Fruit fly (Drosophila melanogaster) whole organism, embryonic: ENCODE data around the gene CG11679.

Experiments used
- B-H1 ChIP-seq: fragments of 200-800 bp; sonication (Bioruptor generic); IDR thresholded peaks from 3 replicates; pipeline ENCODE4 v1.3.6; 2022; ENCODE audit warnings: missing biosample characterization, missing genetic modification characterization
- CG10366 ChIP-seq: fragments of 200-800 bp; sonication (Bioruptor generic); IDR thresholded peaks from 2 replicates; pipeline ENCODE4 v1.3.6; 2022; ENCODE audit warnings: missing biosample characterization, missing genetic modification characterization
- CG10543 ChIP-seq: fragments of 200-800 bp; sonication (Bioruptor generic); optimal IDR thresholded peaks from 3 replicates; lab custom pipeline; 2017; ENCODE audit warnings: missing biosample characterization, mild to moderate bottlenecking, missing genetic modification characterization, moderate library complexity
- CG11456 ChIP-seq: fragments of 200-800 bp; sonication (Bioruptor generic); IDR thresholded peaks from 3 replicates; pipeline ENCODE4 v1.3.6; 2022; ENCODE audit warnings: missing biosample characterization, missing genetic modification characterization
- CG12391 ChIP-seq: fragments of 200-800 bp; sonication (Bioruptor generic); optimal IDR thresholded peaks from 3 replicates; lab custom pipeline; 2018; ENCODE audit warnings: missing biosample characterization, mild to moderate bottlenecking, missing genetic modification characterization, moderate library complexity
- CG13624 ChIP-seq: fragments of 200-800 bp; sonication (Bioruptor generic); optimal IDR thresholded peaks from 2 replicates; lab custom pipeline; 2016; ENCODE audit warnings: missing biosample characterization, missing genetic modification characterization
- CG13775 ChIP-seq: fragments of 200-800 bp; sonication (Bioruptor generic); optimal IDR thresholded peaks from 3 replicates; lab custom pipeline; 2017; ENCODE audit warnings: missing biosample characterization, mild to moderate bottlenecking, missing genetic modification characterization
- CG14710 ChIP-seq: fragments of 200-800 bp; sonication (Bioruptor generic); optimal IDR thresholded peaks from 3 replicates; lab custom pipeline; 2019; ENCODE audit warnings: missing biosample characterization, mild to moderate bottlenecking, missing genetic modification characterization, moderate library complexity
- CG1529 ChIP-seq: fragments of 200-800 bp; sonication (Bioruptor generic); optimal IDR thresholded peaks from 3 replicates; lab custom pipeline; 2018; ENCODE audit warnings: missing biosample characterization, missing genetic modification characterization
- CG18262 ChIP-seq: fragments of 200-800 bp; optimal IDR thresholded peaks from 3 replicates; lab custom pipeline; 2019; ENCODE audit warnings: missing biosample characterization, mild to moderate bottlenecking, missing genetic modification characterization, moderate library complexity
- CG2199 ChIP-seq: fragments of 200-800 bp; sonication (Bioruptor generic); IDR thresholded peaks from 3 replicates; pipeline ENCODE4 v1.3.6; 2022; ENCODE audit warnings: missing biosample characterization, missing genetic modification characterization
- CG3065 ChIP-seq: fragments of 200-800 bp; sonication (Bioruptor generic); optimal IDR thresholded peaks from 2 replicates; lab custom pipeline; 2016; ENCODE audit warnings: missing biosample characterization, missing genetic modification characterization
- CG31365 ChIP-seq: fragments of 200-800 bp; sonication (Bioruptor generic); optimal IDR thresholded peaks from 2 replicates; lab custom pipeline; 2018; ENCODE audit warnings: missing biosample characterization, mild to moderate bottlenecking, missing genetic modification characterization
- CG31388 ChIP-seq: fragments of 200-800 bp; sonication (Bioruptor generic); optimal IDR thresholded peaks from 2 replicates; lab custom pipeline; 2016; ENCODE audit warnings: missing biosample characterization, missing genetic modification characterization
- CG3726 ChIP-seq: fragments of 200-800 bp; sonication (Bioruptor generic); IDR thresholded peaks from 3 replicates; pipeline ENCODE4, ENCODE4 v1.3.6; 2022; ENCODE audit warnings: missing biosample characterization, missing genetic modification characterization
- CG42726 ChIP-seq: fragments of 200-800 bp; sonication (Bioruptor generic); IDR thresholded peaks from 2 replicates; pipeline ENCODE4 v1.3.6; 2022; ENCODE audit warnings: missing biosample characterization, missing genetic modification characterization; ENCODE audit not compliant: partially characterized antibody
- CG4360 ChIP-seq: fragments of 200-800 bp; sonication (Bioruptor generic); IDR thresholded peaks from 2 replicates; pipeline ENCODE4 v1.3.6; 2022; ENCODE audit warnings: missing biosample characterization, missing genetic modification characterization
- CG4424 ChIP-seq: fragments of 200-800 bp; sonication (Bioruptor generic); optimal IDR thresholded peaks from 3 replicates; lab custom pipeline; 2016; ENCODE audit warnings: missing biosample characterization, missing genetic modification characterization
- CG4730 ChIP-seq: fragments of 200-800 bp; sonication (Bioruptor generic); IDR thresholded peaks from 2 replicates; pipeline ENCODE4 v1.3.6; 2022; ENCODE audit warnings: missing biosample characterization, missing genetic modification characterization
- CG6254 ChIP-seq: fragments of 200-800 bp; sonication (Bioruptor generic); optimal IDR thresholded peaks from 3 replicates; lab custom pipeline; 2017; ENCODE audit warnings: mild to moderate bottlenecking, missing biosample characterization, missing genetic modification reagents, missing genetic modification characterization
- CG6689 ChIP-seq: fragments of 200-800 bp; sonication (Bioruptor generic); IDR thresholded peaks from 2 replicates; pipeline ENCODE4 v1.3.6; 2022; ENCODE audit warnings: missing biosample characterization, missing genetic modification characterization
- CG8765 ChIP-seq: fragments of 200-800 bp; sonication (Bioruptor generic); IDR thresholded peaks from 2 replicates; pipeline ENCODE4 v1.3.6; 2022; ENCODE audit warnings: missing biosample characterization, missing genetic modification characterization
- D19B ChIP-seq: fragments of 200-800 bp; sonication (Bioruptor generic); optimal IDR thresholded peaks from 2 replicates; lab custom pipeline; 2017; ENCODE audit warnings: missing biosample characterization, mild to moderate bottlenecking, missing genetic modification characterization
- Ets65A ChIP-seq: fragments of 200-800 bp; sonication (Bioruptor generic); peaks from one replicate; lab custom pipeline; 2016; ENCODE audit warnings: missing biosample characterization, missing genetic modification characterization
- Fer2 ChIP-seq: fragments of 200-800 bp; sonication (Bioruptor generic); optimal IDR thresholded peaks from 2 replicates; lab custom pipeline; 2018; ENCODE audit warnings: missing biosample characterization, mild to moderate bottlenecking, missing genetic modification characterization, moderate library complexity
- Gug ChIP-seq: fragments of 200-800 bp; sonication (Bioruptor generic); IDR thresholded peaks from 4 replicates; pipeline ENCODE4 v1.3.6; 2022; ENCODE audit warnings: missing biosample characterization, missing genetic modification characterization
- Med ChIP-seq: fragments of 200-800 bp; sonication (Bioruptor generic); peaks from one replicate; lab custom pipeline; 2016; ENCODE audit warnings: missing biosample characterization, missing genetic modification characterization, mild to moderate bottlenecking, inconsistent platforms, moderate library complexity
- Meics ChIP-seq: fragments of 200-800 bp; sonication (Bioruptor generic); optimal IDR thresholded peaks from 2 replicates; lab custom pipeline; 2017; ENCODE audit warnings: missing biosample characterization, mild to moderate bottlenecking, missing genetic modification characterization
- PHDP ChIP-seq: fragments of 200-800 bp; sonication (Bioruptor generic); optimal IDR thresholded peaks from 3 replicates; lab custom pipeline; 2018; ENCODE audit warnings: missing biosample characterization, mild to moderate bottlenecking, missing genetic modification characterization, moderate library complexity
- ab ChIP-seq: fragments of 200-800 bp; sonication (Bioruptor generic); optimal IDR thresholded peaks from 2 replicates; lab custom pipeline; 2016; ENCODE audit warnings: missing biosample characterization, missing genetic modification characterization
- al ChIP-seq: fragments of 200-800 bp; sonication (Bioruptor generic); IDR thresholded peaks from 2 replicates; pipeline ENCODE4 v1.3.6; 2022; ENCODE audit warnings: missing biosample characterization, missing genetic modification characterization
- ase ChIP-seq: fragments of 200-800 bp; sonication (Bioruptor generic); IDR thresholded peaks from 3 replicates; pipeline ENCODE4 v1.3.6; 2022; ENCODE audit warnings: missing biosample characterization, missing genetic modification characterization
- chm ChIP-seq: fragments of 200-800 bp; sonication (Bioruptor generic); IDR thresholded peaks from 2 replicates; pipeline ENCODE4 v1.3.6; 2022; ENCODE audit warnings: missing biosample characterization, missing genetic modification characterization
- crc ChIP-seq: fragments of 200-800 bp; sonication (Bioruptor generic); optimal IDR thresholded peaks from 2 replicates; lab custom pipeline; 2016; ENCODE audit warnings: missing biosample characterization, missing genetic modification characterization
- dati ChIP-seq: fragments of 200-800 bp; sonication (Bioruptor generic); IDR thresholded peaks from 2 replicates; pipeline ENCODE4 v1.3.6; 2022; ENCODE audit warnings: missing biosample characterization, missing genetic modification characterization
- dm ChIP-seq: fragments of 200-800 bp; sonication (Bioruptor generic); optimal IDR thresholded peaks from 3 replicates; lab custom pipeline; 2016; ENCODE audit warnings: missing biosample characterization, missing genetic modification characterization
- dmrt11E ChIP-seq: fragments of 200-800 bp; sonication (Bioruptor generic); optimal IDR thresholded peaks from 3 replicates; lab custom pipeline; 2018; ENCODE audit warnings: missing biosample characterization, mild to moderate bottlenecking, missing genetic modification characterization, moderate library complexity
- dysf ChIP-seq: fragments of 200-800 bp; sonication (Bioruptor generic); IDR thresholded peaks from 3 replicates; pipeline ENCODE4 v1.3.6; 2022; ENCODE audit warnings: missing biosample characterization, missing genetic modification characterization
- exex ChIP-seq: fragments of 200-800 bp; sonication (Bioruptor generic); optimal IDR thresholded peaks from 4 replicates; lab custom pipeline; 2018; ENCODE audit warnings: missing biosample characterization, mild to moderate bottlenecking, missing genetic modification characterization, moderate library complexity
- hbn ChIP-seq: fragments of 200-800 bp; sonication (Bioruptor generic); IDR thresholded peaks from 2 replicates; pipeline ENCODE4 v1.3.6; 2022; ENCODE audit warnings: missing biosample characterization, missing genetic modification characterization; ENCODE audit not compliant: partially characterized antibody
- kah ChIP-seq: fragments of 200-800 bp; sonication (Bioruptor generic); optimal IDR thresholded peaks from 2 replicates; lab custom pipeline; 2018; ENCODE audit warnings: missing biosample characterization, mild to moderate bottlenecking, missing genetic modification characterization
- kni ChIP-seq: fragments of 200-800 bp; sonication (Bioruptor generic); optimal IDR thresholded peaks from 3 replicates; lab custom pipeline; 2017; ENCODE audit warnings: mild to moderate bottlenecking, missing biosample characterization, missing genetic modification reagents, missing genetic modification characterization
- nmo ChIP-seq: fragments of 200-800 bp; sonication (Bioruptor generic); optimal IDR thresholded peaks from 2 replicates; lab custom pipeline; 2018; ENCODE audit warnings: missing biosample characterization, mild to moderate bottlenecking, missing genetic modification characterization, moderate library complexity
- pan ChIP-seq, 4 experiments: fragments of >200 bp in 3 of 4; fragments of 200-800 bp in 1 of 4; sonication (Bioruptor generic) in 1 of 4; optimal IDR thresholded peaks in 3 of 4; IDR thresholded peaks in 1 of 4; 2 replicates each; pipeline versions ENCODE4 v1.3.6 to Lab custom; 2017 to 2022; ENCODE audit warnings: missing biosample characterization in 2 of 4, missing genetic modification characterization in 2 of 4, mixed read lengths in 1 of 4
- pb ChIP-seq: fragments of 200-800 bp; sonication (Bioruptor generic); optimal IDR thresholded peaks from 3 replicates; lab custom pipeline; 2016; ENCODE audit warnings: missing biosample characterization, missing genetic modification characterization
- sna ChIP-seq: fragments of 200-800 bp; sonication (Bioruptor generic); IDR thresholded peaks from 2 replicates; pipeline ENCODE4 v1.3.6; 2022; ENCODE audit warnings: missing biosample characterization, missing genetic modification characterization; ENCODE audit not compliant: partially characterized antibody
- so ChIP-seq: fragments of 200-800 bp; sonication (Bioruptor generic); IDR thresholded peaks from 3 replicates; pipeline ENCODE4 v1.3.6; 2022; ENCODE audit warnings: missing biosample characterization, missing genetic modification characterization
- ssp ChIP-seq: fragments of 200-800 bp; sonication (Bioruptor generic); IDR thresholded peaks from 2 replicates; pipeline ENCODE4 v1.3.6; 2022; ENCODE audit warnings: missing biosample characterization, missing genetic modification characterization
- stc ChIP-seq: fragments of 200-800 bp; sonication (Bioruptor generic); IDR thresholded peaks from 2 replicates; pipeline ENCODE4 v1.3.6; 2022; ENCODE audit warnings: missing biosample characterization, missing genetic modification characterization
- twi ChIP-seq: fragments of 200-800 bp; optimal IDR thresholded peaks from 2 replicates; lab custom pipeline; 2019; ENCODE audit warnings: missing biosample characterization, mild to moderate bottlenecking, missing genetic modification characterization, moderate library complexity

Gene CG11679

DNA sequence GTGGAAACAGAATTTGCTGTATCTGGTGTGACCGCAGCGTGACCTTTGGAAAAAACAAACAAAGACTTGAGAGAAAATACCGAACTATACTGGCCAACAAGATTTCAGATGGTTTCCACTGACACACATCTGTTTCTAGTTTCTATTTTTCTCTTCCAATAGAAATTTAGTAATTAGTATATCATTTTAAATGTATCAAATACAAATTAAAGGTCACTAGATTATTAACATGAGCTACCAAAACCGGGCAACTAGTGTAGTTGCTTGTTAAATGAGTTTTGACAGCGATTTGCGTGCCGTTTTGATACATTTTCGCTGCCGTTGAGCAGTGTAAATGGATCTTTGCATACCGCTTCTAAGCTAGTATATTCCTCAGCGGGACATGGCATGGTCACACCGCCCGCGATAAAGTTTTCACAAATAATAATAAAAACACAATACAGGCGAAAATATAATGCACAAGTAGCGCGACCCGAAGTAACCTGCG lies 35.0 kb downstream of the CG11679 start, which contains the start of the genes Pis and Hap40 (continued):
- TF ChIP-seq pb (no peak), CG4360 (GFP tag; lab: Robert Waterston, UW) (no peak), so (GFP tag; lab: Robert Waterston, UW) (0 out of 3 replicates have a peak, but pooled peaks have one; percentile 33), al (GFP tag; lab: Robert Waterston, UW) (peak; percentile 58), Gug (GFP tag; lab: Robert Waterston, UW) (peak; percentile 83), dysf (GFP tag; lab: Robert Waterston, UW) (peak; percentile 84), kah (no peak), D19B (peak; percentile 29), CG6689 (GFP tag; lab: Robert Waterston, UW) (peak; percentile 78), ab (GFP tag; lab: Kevin White, UChicago) (no peak), CG3726 (GFP tag; lab: Robert Waterston, UW) (0 out of 3 replicates have a peak, but pooled peaks have one; percentile 22), stc (GFP tag; lab: Robert Waterston, UW) (no peak), Fer2 (peak; percentile 64), twi (tag; lab: Kevin White, UChicago) (peak; percentile 63), pan (optimal IDR thresholded peaks at IDR 0.05; lab: Kevin White, UChicago) (no peak), pan (GFP tag; optimal IDR thresholded peaks at IDR 0.05 in 1 of 2, IDR thresholded peaks at IDR 0.05 in 1 of 2) (peak in 1 of 2 experiments; percentile 53), CG18262 (tag; lab: Kevin White, UChicago) (peak; percentile 71), hbn (no peak), ssp (GFP tag; lab: Robert Waterston, UW) (peak; percentile 94), B-H1 (GFP tag; lab: Robert Waterston, UW) (peak; percentile 44; the same call in 1 of the 3 replicates), sna (no peak), CG42726 (GFP tag; lab: Robert Waterston, UW) (no peak), CG12391 (tag; lab: Kevin White, UChicago) (peak; percentile 81), nmo (GFP tag; lab: Kevin White, UChicago) (peak; percentile 88), CG8765 (no peak), dmrt11E (tag; lab: Kevin White, UChicago) (peak; percentile 76), CG4424 (GFP tag; lab: Kevin White, UChicago) (peak; percentile 56), ase (peak; percentile 56; the same call in 1 of the 3 replicates), CG31365 (tag; lab: Kevin White, UChicago) (no peak), CG10543 (GFP tag; lab: Kevin White, UChicago) (peak; percentile 68), crc (GFP tag; lab: Kevin White, UChicago) (no peak), dati (GFP tag; lab: Robert Waterston, UW) (no peak), CG11456 (peak; percentile 71; the same call in 2 of the 3 replicates), chm (no peak), CG4730 (GFP tag; lab: Robert Waterston, UW) (peak; percentile 39; the same call in 1 of the 2 replicates), CG2199 (GFP tag; lab: Robert Waterston, UW) (0 out of 3 replicates have a peak, but pooled peaks have one; percentile 29), CG3065 (GFP tag; lab: Kevin White, UChicago) (peak; percentile 17), dm (GFP tag; lab: Kevin White, UChicago) (no peak), Ets65A (GFP tag; lab: Kevin White, UChicago) (peak; percentile 95), CG10366 (GFP tag; lab: Robert Waterston, UW) (peak; percentile 62; the same call in 1 of the 2 replicates), CG14710 (tag; lab: Kevin White, UChicago) (peak; percentile 87), CG31388 (GFP tag; lab: Kevin White, UChicago) (peak; percentile 2), CG1529 (GFP tag; lab: Kevin White, UChicago) (peak; percentile 35), CG13624 (GFP tag; lab: Kevin White, UChicago) (no peak), CG13775 (GFP tag; lab: Kevin White, UChicago) (peak; percentile 80), Med (peak; percentile 87), Meics (peak; percentile 67), CG6254 (GFP tag; lab: Kevin White, UChicago) (no peak), kni (GFP tag; lab: Kevin White, UChicago) (peak; percentile 33), PHDP (tag; lab: Kevin White, UChicago) (peak; percentile 66), exex (no peak)
